Worm (Caenorhabditis elegans): ENCODE results near the gene srbc-17.
"Not testable (repeated sequence)": the region's sequence is repeated elsewhere in the genome, so short reads cannot be mapped to it uniquely, and the experiment has no call there.

The srbc-17 gene

ce11 chrV:2144408-2144807 lies 33.1 kb upstream of the srbc-17 start, which contains the start of gene F22F7.12:
F22F7.12 (minus strand) TSS chrV:2144508.
- TF ChIP-seq nhr-237, F13H6.1, unc-39 (tag; optimal IDR thresholded peaks at IDR 0.05): not testable (repeated sequence)

ce11 chrV:2146044-2146443 lies 31.5 kb upstream of the srbc-17 start, which contains the start of gene str-52:
str-52 (minus strand) TSS chrV:2146144.
- TF ChIP-seq nhr-10 (tag; optimal IDR thresholded peaks at IDR 0.05) = no peak
- TF ChIP-seq nhr-6 (tag; optimal IDR thresholded peaks at IDR 0.05) = no peak
- no peak for TF ChIP-seq gmeb-1 (tag; optimal IDR thresholded peaks at IDR 0.05)
- TF ChIP-seq crh-2 (tag; optimal IDR thresholded peaks at IDR 0.05) = no peak
- TF ChIP-seq R02D3.7 (tag; optimal IDR thresholded peaks at IDR 0.05) = no peak
- TF ChIP-seq C34F6.9 (tag; optimal IDR thresholded peaks at IDR 0.05) = no peak
- TF ChIP-seq elt-3 (tag; optimal IDR thresholded peaks at IDR 0.05) = no peak
- no peak for TF ChIP-seq nhr-12 (tag; optimal IDR thresholded peaks at IDR 0.05)
- no peak for TF ChIP-seq nhr-25 (tag; optimal IDR thresholded peaks at IDR 0.05)
- TF ChIP-seq Y55F3AM.14 (GFP tag; optimal IDR thresholded peaks at IDR 0.05) = no peak
- TF ChIP-seq sem-4 (tag; optimal IDR thresholded peaks at IDR 0.05) = no peak
- no peak for TF ChIP-seq lin-13 (GFP tag; optimal IDR thresholded peaks at IDR 0.05)
- no peak for TF ChIP-seq unc-55 (GFP tag; optimal IDR thresholded peaks at IDR 0.05)
- no peak for TF ChIP-seq unc-62 (GFP tag; optimal IDR thresholded peaks at IDR 0.05)
- no peak for TF ChIP-seq lin-39 (tag; optimal IDR thresholded peaks at IDR 0.05)
- TF ChIP-seq ZK546.5 (tag; optimal IDR thresholded peaks at IDR 0.05) = no peak
- TF ChIP-seq peb-1 (tag; optimal IDR thresholded peaks at IDR 0.05) = no peak

- TF ChIP-seq mdl-1 (tag; optimal IDR thresholded peaks at IDR 0.05) = no peak
- no peak for TF ChIP-seq zag-1 (tag; optimal IDR thresholded peaks at IDR 0.05)
- no peak for TF ChIP-seq crh-2 (tag; optimal IDR thresholded peaks at IDR 0.05)
- no peak for TF ChIP-seq sma-9 (GFP tag; optimal IDR thresholded peaks at IDR 0.05)
- no peak for TF ChIP-seq sma-9 (tag; optimal IDR thresholded peaks at IDR 0.05)
- no peak for TF ChIP-seq ztf-4 (tag; optimal IDR thresholded peaks at IDR 0.05)
- no peak for TF ChIP-seq egl-27 (tag; optimal IDR thresholded peaks at IDR 0.05)
- no peak for TF ChIP-seq sem-4 (tag; optimal IDR thresholded peaks at IDR 0.05)
- TF ChIP-seq ceh-16 (tag; optimal IDR thresholded peaks at IDR 0.05) = no peak
- TF ChIP-seq fos-1 (tag; optimal IDR thresholded peaks at IDR 0.05) = no peak
- no peak for TF ChIP-seq C34F6.9 (tag; optimal IDR thresholded peaks at IDR 0.05)
- TF ChIP-seq lin-11 (tag; optimal IDR thresholded peaks at IDR 0.05) = no peak
- no peak for TF ChIP-seq elt-1 (tag; optimal IDR thresholded peaks at IDR 0.05)
- no peak for TF ChIP-seq elt-3 (tag; optimal IDR thresholded peaks at IDR 0.05)
- no peak for TF ChIP-seq nhr-129 (tag; optimal IDR thresholded peaks at IDR 0.05)
- no peak for TF ChIP-seq ztf-11 (tag; optimal IDR thresholded peaks at IDR 0.05)
- TF ChIP-seq mbf-1 (tag; optimal IDR thresholded peaks at IDR 0.05) = no peak
- TF ChIP-seq nhr-77 (tag; optimal IDR thresholded peaks at IDR 0.05) = no peak
- TF ChIP-seq nhr-11 (tag; optimal IDR thresholded peaks at IDR 0.05) = no peak
- no peak for TF ChIP-seq unc-39 (tag; optimal IDR thresholded peaks at IDR 0.05)
Observed at ce11 chrV:2146795-2147194, 30.7 kb upstream of the srbc-17 start, which contains the start of gene srbc-20. srbc-20 (plus strand) TSS chrV:2147095.

ce11 chrV:2149432-2149831 lies 28.1 kb upstream of the srbc-17 start, which contains the start of gene C45H4.21:
C45H4.21 (minus strand) TSS chrV:2149532.
- TF ChIP-seq nhr-21 (tag; optimal IDR thresholded peaks at IDR 0.05) (no peak), fos-1 (tag; optimal IDR thresholded peaks at IDR 0.05) (no peak), lin-13 (GFP tag; optimal IDR thresholded peaks at IDR 0.05) (no peak), C34F6.9 (tag; optimal IDR thresholded peaks at IDR 0.05) (no peak), nhr-10 (tag; optimal IDR thresholded peaks at IDR 0.05) (no peak), alr-1 (tag; optimal IDR thresholded peaks at IDR 0.05) (no peak)

- TF ChIP-seq zag-1 (tag; optimal IDR thresholded peaks at IDR 0.05) = no peak
- TF ChIP-seq ztf-4 (tag; optimal IDR thresholded peaks at IDR 0.05) = no peak
- TF ChIP-seq nhr-12 (tag; optimal IDR thresholded peaks at IDR 0.05) = no peak
Observed at ce11 chrV:2150876-2151275, 26.6 kb upstream of the srbc-17 start, which contains the start of gene C45H4.13. C45H4.13 (minus strand) TSS chrV:2150976.

Data from whole organism, L2 larva.